Worm (Caenorhabditis elegans) whole organism, late embryonic: ENCODE data around the gene spp-5.

Experiments
- C08G9.2 ChIP-seq: sonication (generic microtip); optimal IDR thresholded peaks from 2 replicates; lab custom pipeline; 2016; ENCODE audit warnings: mild to moderate bottlenecking, missing genetic modification characterization, moderate library complexity, missing compliant biosample characterization
- F13H6.1 ChIP-seq: sonication (generic microtip); optimal IDR thresholded peaks from 2 replicates; lab custom pipeline; 2016; ENCODE audit warnings: missing genetic modification characterization, missing compliant biosample characterization
- ceh-19 ChIP-seq: fragments of 200-800 bp; sonication (Bioruptor generic); optimal IDR thresholded peaks from 2 replicates; lab custom pipeline; 2018; ENCODE audit warnings: mild to moderate bottlenecking, missing genetic modification characterization, missing compliant biosample characterization
- ceh-30 ChIP-seq: fragments of 150-350 bp; optimal IDR thresholded peaks from 2 replicates; lab custom pipeline; 2014; ENCODE audit warnings: missing biosample characterization, missing genetic modification characterization
- ceh-31 ChIP-seq: sonication (generic microtip); optimal IDR thresholded peaks from 2 replicates; lab custom pipeline; 2016; ENCODE audit warnings: missing genetic modification characterization, missing compliant biosample characterization
- fax-1 ChIP-seq: sonication (generic microtip); optimal IDR thresholded peaks from 2 replicates; lab custom pipeline; 2016; ENCODE audit warnings: missing genotype, missing genetic modification characterization, missing compliant biosample characterization
- fkh-10 ChIP-seq: fragments of 150-350 bp; optimal IDR thresholded peaks from 2 replicates; lab custom pipeline; 2014; ENCODE audit warnings: missing biosample characterization, missing genetic modification reagents, missing genetic modification characterization
- gmeb-2 ChIP-seq: sonication (generic microtip); optimal IDR thresholded peaks from 2 replicates; lab custom pipeline; 2016; ENCODE audit warnings: missing genetic modification characterization, inconsistent platforms, missing compliant biosample characterization
- hlh-6 ChIP-seq: sonication (generic microtip); optimal IDR thresholded peaks from 2 replicates; lab custom pipeline; 2016; ENCODE audit warnings: missing genotype, missing genetic modification characterization, missing compliant biosample characterization
- lin-11 ChIP-seq: fragments of 200-800 bp; sonication (Bioruptor generic); optimal IDR thresholded peaks from 2 replicates; lab custom pipeline; 2018; ENCODE audit warnings: mild to moderate bottlenecking, missing genetic modification characterization, missing compliant biosample characterization
- madf-2 ChIP-seq: sonication (generic microtip); optimal IDR thresholded peaks from 2 replicates; lab custom pipeline; 2017; ENCODE audit warnings: missing genetic modification characterization, missing compliant biosample characterization
- nhr-11 ChIP-seq: fragments of 150-350 bp; optimal IDR thresholded peaks from 2 replicates; lab custom pipeline; 2014; ENCODE audit warnings: missing biosample characterization, missing genetic modification characterization
- pag-3 ChIP-seq: sonication (generic microtip); optimal IDR thresholded peaks from 2 replicates; lab custom pipeline; 2016; ENCODE audit warnings: missing compliant biosample characterization, missing genetic modification characterization, borderline replicate concordance
- pat-9 ChIP-seq: fragments of 200-800 bp; sonication (Bioruptor generic); optimal IDR thresholded peaks from 2 replicates; lab custom pipeline; 2018; ENCODE audit warnings: mild to moderate bottlenecking, missing genetic modification characterization, moderate library complexity, missing compliant biosample characterization
- rnt-1 ChIP-seq: sonication (generic microtip); optimal IDR thresholded peaks from 2 replicates; lab custom pipeline; 2016; ENCODE audit warnings: missing genetic modification characterization, missing compliant biosample characterization
- sdc-2 ChIP-seq: sonication (generic microtip); optimal IDR thresholded peaks from 2 replicates; lab custom pipeline; 2016; ENCODE audit warnings: missing genotype, missing genetic modification characterization, missing compliant biosample characterization
- syd-9 ChIP-seq: sonication (generic microtip); optimal IDR thresholded peaks from 2 replicates; lab custom pipeline; 2016; ENCODE audit warnings: mild to moderate bottlenecking, missing genetic modification characterization, moderate library complexity, missing compliant biosample characterization
- tbx-2 ChIP-seq: sonication (generic microtip); optimal IDR thresholded peaks from 2 replicates; lab custom pipeline; 2016; ENCODE audit warnings: missing genetic modification characterization, missing compliant biosample characterization
- tbx-7 ChIP-seq: sonication (generic microtip); optimal IDR thresholded peaks from 2 replicates; lab custom pipeline; 2016; ENCODE audit warnings: missing genotype, missing genetic modification characterization, missing compliant biosample characterization
- unc-55 ChIP-seq: sonication (generic microtip); optimal IDR thresholded peaks from 2 replicates; lab custom pipeline; 2017; ENCODE audit warnings: missing biosample characterization, missing genetic modification reagents, missing genetic modification characterization
- unc-86 ChIP-seq: sonication (generic microtip); optimal IDR thresholded peaks from 2 replicates; lab custom pipeline; 2016; ENCODE audit warnings: missing genetic modification characterization, missing compliant biosample characterization
- ztf-16 ChIP-seq: sonication (generic microtip); optimal IDR thresholded peaks from 2 replicates; lab custom pipeline; 2017; ENCODE audit warnings: missing genetic modification characterization, missing compliant biosample characterization

The spp-5 gene

DNA sequence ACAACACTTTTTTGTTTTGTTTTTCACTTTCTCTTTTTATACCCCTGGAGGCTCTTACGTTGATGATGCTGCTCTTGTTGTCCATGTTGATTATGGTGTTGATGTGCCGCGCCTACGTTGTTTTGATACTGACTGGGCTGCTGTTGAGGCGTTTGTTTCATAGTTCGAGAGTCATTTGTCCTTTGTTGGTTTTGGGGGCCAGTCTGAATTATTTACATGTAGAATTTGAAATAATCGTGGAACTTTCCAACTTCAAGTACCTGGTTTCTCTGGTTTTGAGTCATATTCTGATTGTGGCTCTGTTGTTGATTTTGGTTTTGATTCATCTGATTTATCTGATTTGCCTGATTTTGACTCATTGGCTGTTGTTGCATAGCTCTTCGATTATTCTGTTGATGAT is 42.1 kb downstream of the spp-5 start:
- TF ChIP-seq pag-3 (tag; lab: Kevin White, UChicago) (no peak), ceh-31 (tag; lab: Kevin White, UChicago) (no peak), hlh-6 (no peak), ceh-30 (no peak), tbx-2 (tag; lab: Kevin White, UChicago) (no peak), fax-1 (no peak), nhr-11 (tag; lab: Kevin White, UChicago) (no peak), tbx-7 (tag; lab: Kevin White, UChicago) (no peak), rnt-1 (tag; lab: Kevin White, UChicago) (no peak), ztf-16 (no peak), syd-9 (tag; lab: Kevin White, UChicago) (no peak), fkh-10 (GFP tag; lab: Kevin White, UChicago) (no peak), sdc-2 (tag; lab: Kevin White, UChicago) (no peak), gmeb-2 (tag; lab: Kevin White, UChicago) (no peak), F13H6.1 (no peak), lin-11 (no peak), unc-55 (GFP tag; lab: Kevin White, UChicago) (no peak)

- TF ChIP-seq C08G9.2 (tag; lab: Kevin White, UChicago) (no peak), madf-2 (tag; lab: Kevin White, UChicago) (no peak), unc-86 (tag; lab: Kevin White, UChicago) (no peak), ceh-19 (GFP tag; lab: Kevin White, UChicago) (no peak), pat-9 (tag; lab: Kevin White, UChicago) (no peak)
Observed at ce11 chrX:7271968-7272367, 48.2 kb downstream of the spp-5 start, which contains the start of gene F46H5.11. Gene F46H5.11, minus strand, starts transcription at chrX:7272068.
